Fruit fly (Drosophila melanogaster): ENCODE results near the gene nes.
A peak's percentile ranks its signal among the peaks of the same experiment; 100 is the strongest.

nes gene

DNA sequence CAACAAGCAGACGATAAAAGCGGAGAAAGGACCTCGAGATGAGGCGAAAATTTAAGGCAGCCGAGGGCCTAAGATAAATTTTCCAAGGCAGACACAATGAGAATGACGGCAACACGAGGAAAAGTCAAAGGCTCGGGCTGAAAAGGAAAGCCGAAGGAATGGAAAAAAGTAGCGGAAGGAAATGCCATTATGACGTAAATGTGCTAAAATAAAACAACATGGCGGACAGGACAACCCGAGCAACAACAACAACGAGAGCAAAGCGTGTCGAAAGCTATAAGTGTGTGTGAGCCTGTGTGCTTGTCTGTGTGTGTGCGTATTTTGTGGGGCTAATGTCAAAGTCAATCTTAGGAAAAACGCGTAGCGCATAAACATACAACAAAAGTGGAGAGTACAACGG, 31.0 kb downstream of the nes start (continued):
- TF ChIP-seq Stat92E (GFP tag; optimal IDR thresholded peaks at IDR 0.05) = no peak
- TF ChIP-seq aop (GFP tag; IDR thresholded peaks at IDR 0.05) = no peak
- TF ChIP-seq CG13287 (GFP tag; IDR thresholded peaks at IDR 0.05; ENCODE audit: partially characterized antibody) = no peak
- TF ChIP-seq sim (GFP tag; IDR thresholded peaks at IDR 0.05) = no peak
- TF ChIP-seq Ets65A (GFP tag) = peak; percentile 39
- no peak for TF ChIP-seq CG17186 (GFP tag; optimal IDR thresholded peaks at IDR 0.05)
- TF ChIP-seq tll (GFP tag; optimal IDR thresholded peaks at IDR 0.05) = no peak
- TF ChIP-seq fd64A (GFP tag; optimal IDR thresholded peaks at IDR 0.05) = no peak
- TF ChIP-seq bowl (GFP tag; IDR thresholded peaks at IDR 0.05) = no peak
- no peak for TF ChIP-seq H2.0 (GFP tag; IDR thresholded peaks at IDR 0.05)
- TF ChIP-seq CG7357 (GFP tag; IDR thresholded peaks at IDR 0.05) = no peak
- TF ChIP-seq PHDP (tag; optimal IDR thresholded peaks at IDR 0.05) = no peak
- peak in 1 of 2 experiments; percentile 38 for TF ChIP-seq Hr51 (GFP tag; optimal IDR thresholded peaks at IDR 0.05)
- TF ChIP-seq Dfd (GFP tag; optimal IDR thresholded peaks at IDR 0.05) = no peak
- TF ChIP-seq CG16779 (GFP tag; IDR thresholded peaks at IDR 0.05) = no peak
- TF ChIP-seq ERR (GFP tag; optimal IDR thresholded peaks at IDR 0.05) = no peak
- no peak for TF ChIP-seq otp (GFP tag; IDR thresholded peaks at IDR 0.05)
- TF ChIP-seq row (GFP tag; IDR thresholded peaks at IDR 0.05) = no peak
- TF ChIP-seq CG4360 (GFP tag; IDR thresholded peaks at IDR 0.05) = peak; percentile 60; the same call in 1 of the 2 replicates
- TF ChIP-seq CG34224 (GFP tag; IDR thresholded peaks at IDR 0.05; ENCODE audit: partially characterized antibody) = no peak
- peak; percentile 19 for TF ChIP-seq cg (GFP tag; optimal IDR thresholded peaks at IDR 0.05)
- no peak for TF ChIP-seq CG1024 (GFP tag; IDR thresholded peaks at IDR 0.05)
- no peak for TF ChIP-seq CG18764 (GFP tag; optimal IDR thresholded peaks at IDR 0.05)
- no peak for TF ChIP-seq CG10366 (GFP tag; IDR thresholded peaks at IDR 0.05)
- no peak for TF ChIP-seq lmd (GFP tag; IDR thresholded peaks at IDR 0.05)
- TF ChIP-seq nom (GFP tag; optimal IDR thresholded peaks at IDR 0.05) = no peak
- peak; percentile 40 for TF ChIP-seq CG18599 (GFP tag; optimal IDR thresholded peaks at IDR 0.05)
- no peak for TF ChIP-seq CG3407 (GFP tag; optimal IDR thresholded peaks at IDR 0.05)
- no peak for TF ChIP-seq CG32532 (GFP tag; IDR thresholded peaks at IDR 0.05)
- no peak for TF ChIP-seq CG14441 (GFP tag; IDR thresholded peaks at IDR 0.05)
- TF ChIP-seq Abd-B (GFP tag; optimal IDR thresholded peaks at IDR 0.05) = no peak
- TF ChIP-seq CG8478 (optimal IDR thresholded peaks at IDR 0.05) = no peak
- no peak for TF ChIP-seq CG34376 (GFP tag; optimal IDR thresholded peaks at IDR 0.05)
- TF ChIP-seq croc (GFP tag; conservative IDR thresholded peaks at IDR 0.05) = no peak
- TF ChIP-seq CG6854 (GFP tag; optimal IDR thresholded peaks at IDR 0.05) = no peak
- TF ChIP-seq hth (optimal IDR thresholded peaks at IDR 0.05) = no peak
- no peak for TF ChIP-seq unpg (GFP tag; optimal IDR thresholded peaks at IDR 0.05)
- TF ChIP-seq Lim3 (GFP tag; IDR thresholded peaks at IDR 0.05) = no peak
- peak; percentile 62 for TF ChIP-seq Deaf1 (tag; optimal IDR thresholded peaks at IDR 0.05)
- TF ChIP-seq CG7963 (GFP tag; IDR thresholded peaks at IDR 0.05; ENCODE audit: partially characterized antibody) = no peak
- TF ChIP-seq CG6791 (GFP tag; IDR thresholded peaks at IDR 0.05; ENCODE audit: partially characterized antibody) = no peak
- no peak for TF ChIP-seq CG10959 (GFP tag; IDR thresholded peaks at IDR 0.05)
- TF ChIP-seq CG4404 (GFP tag; IDR thresholded peaks at IDR 0.05) = no peak
- TF ChIP-seq ttk (GFP tag; IDR thresholded peaks at IDR 0.05) = no peak
- no peak for TF ChIP-seq CG6254 (GFP tag; optimal IDR thresholded peaks at IDR 0.05)
- no peak for TF ChIP-seq zen (tag; optimal IDR thresholded peaks at IDR 0.05)
- TF ChIP-seq Fer2 (tag; optimal IDR thresholded peaks at IDR 0.05) = no peak
- TF ChIP-seq onecut (GFP tag; IDR thresholded peaks at IDR 0.05) = no peak
- TF ChIP-seq Nf-YC (tag; optimal IDR thresholded peaks at IDR 0.05) = no peak
- TF ChIP-seq ac (GFP tag; optimal IDR thresholded peaks at IDR 0.05) = no peak
- TF ChIP-seq CG15479 (GFP tag; optimal IDR thresholded peaks at IDR 0.05) = no peak
- no peak for TF ChIP-seq pfk (GFP tag; optimal IDR thresholded peaks at IDR 0.05)

Data from whole organism, embryonic.